Worm (Caenorhabditis elegans): ENCODE data around the gene col-165.

col-165 gene

ce11 chrX:4362522-4362921, 9.1 kb downstream of the col-165 start, which contains the start of gene F14H12.7:
Gene F14H12.7, minus strand, starts transcription at chrX:4362622.
- TF ChIP-seq sea-2 (GFP tag; optimal IDR thresholded peaks at IDR 0.05), result no peak
- TF ChIP-seq fkh-10 (GFP tag; optimal IDR thresholded peaks at IDR 0.05), result no peak
- TF ChIP-seq unc-39 (tag; optimal IDR thresholded peaks at IDR 0.05), result no peak
- no peak for TF ChIP-seq nhr-28 (tag; optimal IDR thresholded peaks at IDR 0.05)
- no peak for TF ChIP-seq ceh-9 (tag; optimal IDR thresholded peaks at IDR 0.05)
- TF ChIP-seq mdl-1 (tag; optimal IDR thresholded peaks at IDR 0.05), result no peak
- no peak for TF ChIP-seq snpc-4 (tag; optimal IDR thresholded peaks at IDR 0.05)
- TF ChIP-seq egl-5 (tag; optimal IDR thresholded peaks at IDR 0.05), result no peak

ce11 chrX:4363200-4363599, 9.8 kb downstream of the col-165 start, which contains the start of gene F14H12.17:
Gene F14H12.17, minus strand, starts transcription at chrX:4363300.
- TF ChIP-seq nhr-28 (tag; optimal IDR thresholded peaks at IDR 0.05) (no peak), pha-4 (tag; optimal IDR thresholded peaks at IDR 0.05) (no peak), unc-62 (GFP tag; optimal IDR thresholded peaks at IDR 0.05) (no peak), eor-1 (tag; optimal IDR thresholded peaks at IDR 0.05) (no peak), skn-1 (tag; optimal IDR thresholded peaks at IDR 0.05) (no peak), daf-12 (tag; optimal IDR thresholded peaks at IDR 0.05) (no peak), nhr-67 (tag; optimal IDR thresholded peaks at IDR 0.05) (no peak), ceh-82 (tag; optimal IDR thresholded peaks at IDR 0.05) (no peak), fos-1 (tag; optimal IDR thresholded peaks at IDR 0.05) (no peak)

DNA sequence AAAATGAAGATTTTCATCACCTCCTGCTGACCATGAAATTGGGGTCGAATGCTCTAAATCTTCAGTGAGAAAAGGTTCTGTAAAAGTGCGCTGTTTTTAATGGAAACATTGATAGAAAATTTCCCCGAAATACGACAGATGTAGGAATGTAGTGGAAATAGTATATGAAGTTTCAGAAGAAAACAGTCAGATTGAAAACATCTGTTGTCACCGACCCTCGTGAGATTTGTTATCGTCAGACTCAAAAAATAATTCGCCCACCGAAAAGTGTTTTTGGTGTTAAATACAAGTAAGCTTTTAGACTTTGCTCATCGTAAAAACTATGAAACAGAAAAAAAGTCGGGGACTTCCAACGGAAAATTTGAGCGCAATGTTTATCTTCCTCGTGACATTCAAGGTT, 11.5 kb downstream of the col-165 start, which contains the start of gene F14H12.8:
Gene F14H12.8 (minus strand): TSS at position 101 of the 400 bp plus-strand sequence.
- TF ChIP-seq nhr-76 (tag; optimal IDR thresholded peaks at IDR 0.05) (no peak), zag-1 (tag; optimal IDR thresholded peaks at IDR 0.05) (no peak)

ce11 chrX:4366231-4366630, 12.8 kb downstream of the col-165 start, which contains the start of gene R160.3:
Gene R160.3, minus strand, starts transcription at chrX:4366331.
- no peak for TF ChIP-seq snpc-4 (tag; optimal IDR thresholded peaks at IDR 0.05)
- no peak for TF ChIP-seq ceh-9 (tag; optimal IDR thresholded peaks at IDR 0.05)
- no peak for TF ChIP-seq ceh-82 (tag; optimal IDR thresholded peaks at IDR 0.05)
- no peak for TF ChIP-seq hmg-11 (tag; optimal IDR thresholded peaks at IDR 0.05)
- no peak for TF ChIP-seq eor-1 (tag; optimal IDR thresholded peaks at IDR 0.05)

DNA sequence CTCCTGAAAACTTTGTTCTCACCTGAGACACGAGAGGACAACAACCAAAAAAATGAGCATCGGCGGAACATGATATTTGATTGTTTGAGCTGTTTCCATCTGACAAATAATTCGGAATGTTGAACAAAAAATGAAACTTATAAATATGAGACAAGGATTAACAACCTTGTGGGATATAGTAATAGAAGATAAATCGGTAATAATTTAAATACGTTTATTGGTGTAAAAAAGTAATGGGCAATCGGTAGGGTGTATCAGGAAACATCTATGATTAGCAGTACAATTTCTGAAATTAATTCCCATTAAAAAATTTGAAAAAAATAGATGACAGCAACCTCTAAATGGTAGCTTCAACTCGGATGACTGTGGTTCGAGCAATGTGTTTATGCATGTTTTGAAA, 14.0 kb downstream of the col-165 start, which contains the start of gene R160.10:
Gene R160.10 (minus strand): TSS at position 101 of the 400 bp plus-strand sequence.
- TF ChIP-seq fkh-2 (tag; optimal IDR thresholded peaks at IDR 0.05), result no peak
- no peak for TF ChIP-seq nhr-12 (tag; optimal IDR thresholded peaks at IDR 0.05)
- no peak for TF ChIP-seq ama-1 (optimal IDR thresholded peaks at IDR 0.05)
- no peak for TF ChIP-seq nhr-23 (tag; optimal IDR thresholded peaks at IDR 0.05)
- TF ChIP-seq aly-2 (tag; optimal IDR thresholded peaks at IDR 0.05), result no peak
- TF ChIP-seq tbx-2 (tag; optimal IDR thresholded peaks at IDR 0.05), result no peak
- no peak for TF ChIP-seq ceh-16 (tag; optimal IDR thresholded peaks at IDR 0.05)
- no peak for TF ChIP-seq fkh-10 (GFP tag; optimal IDR thresholded peaks at IDR 0.05)
- no peak for TF ChIP-seq sea-2 (GFP tag; optimal IDR thresholded peaks at IDR 0.05)
- no peak for TF ChIP-seq fos-1 (tag; optimal IDR thresholded peaks at IDR 0.05)
- TF ChIP-seq skn-1 (tag; optimal IDR thresholded peaks at IDR 0.05), result no peak
- TF ChIP-seq mml-1 (tag; optimal IDR thresholded peaks at IDR 0.05), result no peak
- TF ChIP-seq nhr-11 (tag; optimal IDR thresholded peaks at IDR 0.05), result no peak
- TF ChIP-seq R02D3.7 (tag; optimal IDR thresholded peaks at IDR 0.05), result no peak
- no peak for TF ChIP-seq nhr-28 (tag; optimal IDR thresholded peaks at IDR 0.05)
- no peak for TF ChIP-seq eor-1 (tag; optimal IDR thresholded peaks at IDR 0.05)
- no peak for TF ChIP-seq hmg-11 (tag; optimal IDR thresholded peaks at IDR 0.05)
- TF ChIP-seq egl-27 (tag; optimal IDR thresholded peaks at IDR 0.05), result no peak

DNA sequence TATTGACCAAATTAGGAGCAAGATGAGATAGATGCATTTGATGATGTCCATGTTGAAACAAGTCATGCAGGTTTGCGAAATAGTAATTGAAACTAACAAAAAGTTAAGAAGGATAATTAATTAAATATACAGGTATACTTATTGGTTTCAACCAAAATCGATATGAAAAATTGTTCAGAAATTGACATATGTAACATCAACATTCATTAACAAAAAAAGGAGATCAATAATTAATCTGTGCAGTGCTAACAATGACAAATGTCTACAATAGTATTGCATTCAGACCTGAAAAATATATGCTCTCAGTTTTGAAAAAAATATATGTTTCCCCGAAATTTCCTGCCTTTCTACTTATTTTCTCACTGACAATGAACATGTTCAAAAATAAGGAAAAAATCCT, 15.4 kb downstream of the col-165 start, which contains the start of gene R160.4:
Gene R160.4 (minus strand): TSS at position 101 of the 400 bp plus-strand sequence.
- TF ChIP-seq snpc-4 (tag; optimal IDR thresholded peaks at IDR 0.05) (no peak), elt-1 (tag; optimal IDR thresholded peaks at IDR 0.05) (no peak), lin-39 (tag; optimal IDR thresholded peaks at IDR 0.05) (no peak), nhr-25 (tag; optimal IDR thresholded peaks at IDR 0.05) (no peak), ZK546.5 (tag; optimal IDR thresholded peaks at IDR 0.05) (no peak), pqm-1 (tag; optimal IDR thresholded peaks at IDR 0.05) (no peak), fos-1 (tag; optimal IDR thresholded peaks at IDR 0.05) (no peak), ceh-9 (tag; optimal IDR thresholded peaks at IDR 0.05) (no peak), nhr-77 (tag; optimal IDR thresholded peaks at IDR 0.05) (no peak), nhr-76 (tag; optimal IDR thresholded peaks at IDR 0.05) (no peak), tbx-2 (tag; optimal IDR thresholded peaks at IDR 0.05) (no peak)
